Worm (Caenorhabditis elegans) whole organism, late embryonic: ENCODE measurements around the gene F52G3.1.

Experiments
- C08G9.2 ChIP-seq: sonication (generic microtip); optimal IDR thresholded peaks from 2 replicates; lab custom pipeline; 2016; ENCODE audit warnings: mild to moderate bottlenecking, missing genetic modification characterization, moderate library complexity, missing compliant biosample characterization
- C38D4.7 ChIP-seq: fragments of 200-800 bp; sonication (Bioruptor generic); optimal IDR thresholded peaks from 2 replicates; lab custom pipeline; 2018; ENCODE audit warnings: mild to moderate bottlenecking, missing genetic modification characterization, moderate library complexity, missing compliant biosample characterization
- F13H6.1 ChIP-seq: sonication (generic microtip); optimal IDR thresholded peaks from 2 replicates; lab custom pipeline; 2016; ENCODE audit warnings: missing genetic modification characterization, missing compliant biosample characterization
- K02D7.2 ChIP-seq: sonication (generic microtip); optimal IDR thresholded peaks from 2 replicates; lab custom pipeline; 2017; ENCODE audit warnings: mild to moderate bottlenecking, missing genetic modification characterization, missing compliant biosample characterization
- K09A11.1 ChIP-seq: sonication (generic microtip); optimal IDR thresholded peaks from 2 replicates; lab custom pipeline; 2017; ENCODE audit warnings: antibody characterized with exemption, mild to moderate bottlenecking, missing genetic modification characterization, missing compliant biosample characterization; ENCODE audit not compliant: insufficient read depth
- T23F11.4 ChIP-seq: fragments of 200-800 bp; sonication (Bioruptor generic); optimal IDR thresholded peaks from 2 replicates; lab custom pipeline; 2018; ENCODE audit warnings: mild to moderate bottlenecking, missing genetic modification characterization, missing compliant biosample characterization
- ceh-14 ChIP-seq: sonication (generic microtip); optimal IDR thresholded peaks from 2 replicates; lab custom pipeline; 2016; ENCODE audit warnings: missing genotype, missing genetic modification characterization, missing compliant biosample characterization
- ceh-19 ChIP-seq: fragments of 200-800 bp; sonication (Bioruptor generic); optimal IDR thresholded peaks from 2 replicates; lab custom pipeline; 2018; ENCODE audit warnings: mild to moderate bottlenecking, missing genetic modification characterization, missing compliant biosample characterization
- ceh-22 ChIP-seq: sonication (generic microtip); optimal IDR thresholded peaks from 2 replicates; lab custom pipeline; 2017; ENCODE audit warnings: missing biosample characterization, missing genetic modification characterization
- ceh-24 ChIP-seq: sonication (generic microtip); optimal IDR thresholded peaks from 2 replicates; lab custom pipeline; 2016; ENCODE audit warnings: mild to moderate bottlenecking, missing genetic modification characterization, missing compliant biosample characterization
- ceh-31 ChIP-seq: sonication (generic microtip); optimal IDR thresholded peaks from 2 replicates; lab custom pipeline; 2016; ENCODE audit warnings: missing genetic modification characterization, missing compliant biosample characterization
- ceh-34 ChIP-seq: sonication (generic microtip); optimal IDR thresholded peaks from 2 replicates; lab custom pipeline; 2016; ENCODE audit warnings: mild to moderate bottlenecking, missing genetic modification characterization, missing compliant biosample characterization
- ceh-45 ChIP-seq: fragments of 200-800 bp; sonication (Bioruptor generic); IDR thresholded peaks from 2 replicates; pipeline ENCODE4 v1.3.6; 2022; ENCODE audit warnings: missing genetic modification reagents, missing genetic modification characterization, missing compliant biosample characterization
- ceh-48 ChIP-seq: sonication (generic microtip); optimal IDR thresholded peaks from 2 replicates; lab custom pipeline; 2016; ENCODE audit warnings: missing genetic modification characterization, inconsistent platforms, missing compliant biosample characterization
- ceh-6 ChIP-seq: fragments of 200-800 bp; sonication (Bioruptor generic); optimal IDR thresholded peaks from 2 replicates; lab custom pipeline; 2018; ENCODE audit warnings: mild to moderate bottlenecking, missing genetic modification characterization, missing compliant biosample characterization
- ceh-9 ChIP-seq: sonication (generic microtip); optimal IDR thresholded peaks from 2 replicates; lab custom pipeline; 2016; ENCODE audit warnings: mild to moderate bottlenecking, missing genetic modification characterization, inconsistent platforms, missing compliant biosample characterization
- dmd-4 ChIP-seq: sonication (generic microtip); optimal IDR thresholded peaks from 2 replicates; lab custom pipeline; 2016; ENCODE audit warnings: borderline replicate concordance, missing genetic modification characterization, missing compliant biosample characterization
- dve-1 ChIP-seq: sonication (generic microtip); optimal IDR thresholded peaks from 2 replicates; lab custom pipeline; 2017; ENCODE audit warnings: antibody characterized with exemption, mild to moderate bottlenecking, missing genetic modification characterization, missing compliant biosample characterization
- elt-2 ChIP-seq: sonication (generic microtip); optimal IDR thresholded peaks from 2 replicates; lab custom pipeline; 2016; ENCODE audit warnings: missing genetic modification reagents, missing genetic modification characterization, missing compliant biosample characterization
- eyg-1 ChIP-seq: sonication (generic microtip); optimal IDR thresholded peaks from 2 replicates; lab custom pipeline; 2016; ENCODE audit warnings: missing genotype, missing genetic modification characterization, missing compliant biosample characterization
- fkh-10 ChIP-seq: fragments of 150-350 bp; optimal IDR thresholded peaks from 2 replicates; lab custom pipeline; 2014; ENCODE audit warnings: missing biosample characterization, missing genetic modification reagents, missing genetic modification characterization
- gmeb-2 ChIP-seq: sonication (generic microtip); optimal IDR thresholded peaks from 2 replicates; lab custom pipeline; 2016; ENCODE audit warnings: missing genetic modification characterization, inconsistent platforms, missing compliant biosample characterization
- hlh-13 ChIP-seq: fragments of 200-800 bp; sonication (Bioruptor generic); optimal IDR thresholded peaks from 2 replicates; lab custom pipeline; 2018; ENCODE audit warnings: mild to moderate bottlenecking, missing genetic modification characterization, missing compliant biosample characterization
- hlh-15 ChIP-seq: sonication (generic microtip); optimal IDR thresholded peaks from 2 replicates; lab custom pipeline; 2016; ENCODE audit warnings: missing genetic modification characterization, missing compliant biosample characterization
- hlh-30 ChIP-seq: sonication (generic microtip); optimal IDR thresholded peaks from 2 replicates; lab custom pipeline; 2017; ENCODE audit warnings: antibody characterized with exemption, missing genetic modification characterization, missing compliant biosample characterization; ENCODE audit not compliant: insufficient read depth
- lim-6 ChIP-seq: sonication (generic microtip); optimal IDR thresholded peaks from 2 replicates; lab custom pipeline; 2016; ENCODE audit warnings: missing genetic modification characterization, missing compliant biosample characterization
- nfya-1 ChIP-seq: sonication (generic microtip); optimal IDR thresholded peaks from 2 replicates; lab custom pipeline; 2017; ENCODE audit warnings: missing genetic modification characterization, mild to moderate bottlenecking, missing compliant biosample characterization, antibody characterized with exemption, moderate library complexity
- nhr-11 ChIP-seq: fragments of 150-350 bp; optimal IDR thresholded peaks from 2 replicates; lab custom pipeline; 2014; ENCODE audit warnings: missing biosample characterization, missing genetic modification characterization
- odd-2 ChIP-seq: sonication (generic microtip); optimal IDR thresholded peaks from 2 replicates; lab custom pipeline; 2017; ENCODE audit warnings: antibody characterized with exemption, mild to moderate bottlenecking, missing genetic modification characterization, missing compliant biosample characterization
- pag-3 ChIP-seq: sonication (generic microtip); optimal IDR thresholded peaks from 2 replicates; lab custom pipeline; 2016; ENCODE audit warnings: missing compliant biosample characterization, missing genetic modification characterization, borderline replicate concordance
- pax-1 ChIP-seq: fragments of 150-350 bp; optimal IDR thresholded peaks from 2 replicates; lab custom pipeline; 2014; ENCODE audit warnings: missing biosample characterization, missing genetic modification characterization
- pros-1 ChIP-seq: fragments of 150-350 bp; optimal IDR thresholded peaks from 2 replicates; lab custom pipeline; 2014; ENCODE audit warnings: missing biosample characterization, missing genetic modification reagents, missing genetic modification characterization
- rnt-1 ChIP-seq: sonication (generic microtip); optimal IDR thresholded peaks from 2 replicates; lab custom pipeline; 2016; ENCODE audit warnings: missing genetic modification characterization, missing compliant biosample characterization
- sdc-2 ChIP-seq: sonication (generic microtip); optimal IDR thresholded peaks from 2 replicates; lab custom pipeline; 2016; ENCODE audit warnings: missing genotype, missing genetic modification characterization, missing compliant biosample characterization
- syd-9 ChIP-seq: sonication (generic microtip); optimal IDR thresholded peaks from 2 replicates; lab custom pipeline; 2016; ENCODE audit warnings: mild to moderate bottlenecking, missing genetic modification characterization, moderate library complexity, missing compliant biosample characterization
- tbx-2 ChIP-seq: sonication (generic microtip); optimal IDR thresholded peaks from 2 replicates; lab custom pipeline; 2016; ENCODE audit warnings: missing genetic modification characterization, missing compliant biosample characterization
- tbx-7 ChIP-seq: sonication (generic microtip); optimal IDR thresholded peaks from 2 replicates; lab custom pipeline; 2016; ENCODE audit warnings: missing genotype, missing genetic modification characterization, missing compliant biosample characterization
- ttx-3 ChIP-seq: sonication (generic microtip); optimal IDR thresholded peaks from 2 replicates; lab custom pipeline; 2016; ENCODE audit warnings: missing genetic modification reagents, missing genetic modification characterization, missing compliant biosample characterization
- unc-3 ChIP-seq, 2 experiments: fragments of 200-800 bp in 1 of 2; sonication (Bioruptor generic) in 1 of 2; sonication (generic microtip) in 1 of 2; conservative IDR thresholded peaks in 1 of 2; optimal IDR thresholded peaks in 1 of 2; 2 replicates each; pipeline versions ENCODE4 v1.3.6 to Lab custom; 2016 to 2022; ENCODE audit warnings: missing compliant biosample characterization in 2 of 2, missing genetic modification characterization in 2 of 2, missing genetic modification reagents in 1 of 2
- unc-42 ChIP-seq: sonication (generic microtip); optimal IDR thresholded peaks from 2 replicates; lab custom pipeline; 2016; ENCODE audit warnings: missing genotype, missing genetic modification characterization, missing compliant biosample characterization
- unc-86 ChIP-seq: sonication (generic microtip); optimal IDR thresholded peaks from 2 replicates; lab custom pipeline; 2016; ENCODE audit warnings: missing genetic modification characterization, missing compliant biosample characterization
- ztf-16 ChIP-seq: sonication (generic microtip); optimal IDR thresholded peaks from 2 replicates; lab custom pipeline; 2017; ENCODE audit warnings: missing genetic modification characterization, missing compliant biosample characterization

The F52G3.1 gene

DNA sequence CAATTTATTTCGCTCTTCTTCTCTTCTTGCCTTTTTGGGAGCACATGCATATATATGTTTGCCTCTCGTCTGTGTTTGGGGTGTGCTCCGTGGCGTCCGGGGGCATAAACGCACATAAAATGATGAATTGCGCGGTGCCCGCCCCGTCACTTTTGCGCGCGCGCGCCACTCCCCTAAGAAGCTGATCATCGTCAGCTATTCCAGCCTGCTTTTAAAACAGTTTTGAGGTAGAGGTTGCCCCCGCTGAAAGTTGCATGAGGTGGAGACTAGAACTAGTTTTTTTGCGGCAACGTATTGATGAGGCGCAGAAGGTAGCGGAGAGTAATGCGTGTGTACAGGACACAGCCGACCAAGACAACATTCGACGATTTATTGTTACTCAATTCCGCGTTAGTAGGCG is 36.0 kb downstream of the F52G3.1 start:
- TF ChIP-seq pag-3, result no peak
- no peak for TF ChIP-seq nhr-11
- no peak for TF ChIP-seq ztf-16
- no peak for TF ChIP-seq odd-2
- no peak for TF ChIP-seq eyg-1 (tag; lab: Kevin White, UChicago)
- TF ChIP-seq unc-3 (GFP tag; conservative IDR thresholded peaks at IDR 0.05; lab: Robert Waterston, UW), result 0 out of 2 replicates have a peak, but pooled peaks have one; percentile 36
- TF ChIP-seq unc-3 (tag; optimal IDR thresholded peaks at IDR 0.05; lab: Kevin White, UChicago), result no peak

DNA sequence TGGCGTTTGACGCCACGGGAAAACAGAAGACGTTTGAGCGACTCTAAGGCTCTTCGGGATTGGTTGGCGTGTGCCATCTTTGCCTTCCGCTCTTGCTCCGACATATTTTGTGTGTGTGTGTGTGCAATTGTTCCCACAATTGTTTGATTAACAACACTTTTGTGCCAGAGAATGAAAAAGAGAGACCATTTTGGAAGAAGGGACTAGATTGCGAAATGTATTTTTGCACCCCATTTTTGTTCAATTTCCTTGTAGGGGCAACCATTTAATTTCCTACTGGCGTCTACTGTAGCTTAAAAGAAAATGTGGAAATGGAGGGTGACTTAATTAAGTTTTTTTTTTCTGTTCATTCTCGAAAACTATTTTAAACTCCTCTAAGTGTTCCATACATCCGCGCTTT is 38.5 kb downstream of the F52G3.1 start:
- TF ChIP-seq elt-2 (tag; lab: Kevin White, UChicago), result no peak
- TF ChIP-seq K09A11.1, result no peak
- TF ChIP-seq F13H6.1 (tag; lab: Kevin White, UChicago), result no peak
- TF ChIP-seq ttx-3, result no peak
- 0 out of 2 replicates have a peak, but pooled peaks have one; percentile 36 for TF ChIP-seq ceh-45 (GFP tag; lab: Robert Waterston, UW)
- peak; percentile 5 for TF ChIP-seq unc-42 (tag; lab: Kevin White, UChicago)
- TF ChIP-seq nfya-1 (tag; lab: Kevin White, UChicago), result no peak
- TF ChIP-seq ceh-34 (tag; lab: Kevin White, UChicago), result peak; percentile 21

DNA sequence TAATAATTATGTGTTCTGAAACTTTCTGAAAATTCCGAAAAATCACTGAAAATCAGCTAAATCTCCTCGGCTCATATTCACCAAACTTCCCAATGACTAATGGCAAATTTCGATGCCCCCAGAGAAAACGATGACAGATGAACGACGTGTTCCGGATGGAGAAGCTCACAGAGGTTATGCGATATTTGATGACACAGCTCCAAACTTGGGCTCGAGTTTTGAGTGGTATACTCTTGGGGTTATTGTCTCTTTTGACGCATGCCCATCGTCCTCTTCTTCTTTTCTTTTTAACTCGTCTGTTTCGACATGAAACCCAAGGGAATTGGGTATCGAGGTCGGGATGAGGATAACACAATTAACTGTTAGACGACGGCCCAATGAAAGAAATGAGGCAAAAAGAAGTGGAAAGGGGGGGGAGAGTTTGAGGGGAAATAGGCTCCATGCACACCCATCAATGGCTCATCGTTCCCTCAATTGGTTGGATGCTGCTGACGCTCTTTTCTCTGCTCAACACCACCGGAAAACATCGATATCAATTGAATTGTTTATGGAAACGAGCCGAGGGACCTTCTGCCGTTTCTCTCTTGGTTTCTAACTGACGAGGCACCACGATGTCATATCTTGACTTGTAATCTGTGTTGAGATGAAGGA is 39.9 kb downstream of the F52G3.1 start:
- TF ChIP-seq ceh-14 (tag; lab: Kevin White, UChicago) (peak; percentile 52), elt-2 (tag; lab: Kevin White, UChicago) (no peak), ceh-31 (tag; lab: Kevin White, UChicago) (peak; percentile 26), unc-42 (tag; lab: Kevin White, UChicago) (peak; percentile 92), unc-3 (GFP tag; conservative IDR thresholded peaks at IDR 0.05; lab: Robert Waterston, UW) (peak; percentile 66), unc-3 (tag; optimal IDR thresholded peaks at IDR 0.05; lab: Kevin White, UChicago) (peak; percentile 98), ceh-24 (tag; lab: Kevin White, UChicago) (no peak), tbx-7 (tag; lab: Kevin White, UChicago) (no peak), gmeb-2 (no peak), nfya-1 (tag; lab: Kevin White, UChicago) (peak; percentile 1), dve-1 (tag; lab: Kevin White, UChicago) (no peak)

- TF ChIP-seq C38D4.7 (GFP tag; lab: Kevin White, UChicago) (no peak), ceh-9 (tag; lab: Kevin White, UChicago) (no peak), ceh-19 (GFP tag; lab: Kevin White, UChicago) (no peak), ceh-6 (GFP tag; lab: Kevin White, UChicago) (no peak), ceh-34 (tag; lab: Kevin White, UChicago) (no peak), K09A11.1 (no peak), rnt-1 (tag; lab: Kevin White, UChicago) (no peak), ceh-31 (tag; lab: Kevin White, UChicago) (no peak), lim-6 (tag; lab: Kevin White, UChicago) (no peak), C08G9.2 (tag; lab: Kevin White, UChicago) (no peak), syd-9 (no peak), odd-2 (no peak), pax-1 (tag; lab: Kevin White, UChicago) (no peak), hlh-15 (tag; lab: Kevin White, UChicago) (no peak), pros-1 (tag; lab: Kevin White, UChicago) (no peak), F13H6.1 (tag; lab: Kevin White, UChicago) (no peak), sdc-2 (no peak), nhr-11 (no peak)
These were observed 43.2 kb downstream of the F52G3.1 start for ce11 chrX:17006843-17007242.

DNA sequence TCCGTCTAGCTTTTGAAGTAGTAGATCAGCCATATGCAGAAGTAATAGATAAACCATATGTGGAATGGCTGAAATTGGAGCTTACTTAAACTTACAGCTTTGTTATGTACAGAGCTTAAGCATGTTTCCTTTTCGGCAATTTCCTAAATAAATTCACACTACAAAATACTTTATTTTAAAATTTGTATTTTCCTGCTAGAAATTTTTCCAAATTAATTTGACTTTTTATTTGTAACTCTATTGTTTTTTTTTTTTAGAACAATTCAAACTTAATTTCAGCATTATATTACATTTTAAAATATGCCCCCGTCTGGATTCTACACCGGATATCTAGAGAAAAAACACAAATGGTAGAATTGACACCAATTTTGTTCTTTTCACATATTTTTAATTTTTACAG is 49.5 kb downstream of the F52G3.1 start, which contains the start of gene F35B3.3:
F35B3.3 (plus strand) TSS at position 301 of the 400 bp plus-strand sequence.
- no peak for TF ChIP-seq K02D7.2 (tag; lab: Kevin White, UChicago)
- TF ChIP-seq unc-3 (GFP tag; conservative IDR thresholded peaks at IDR 0.05; lab: Robert Waterston, UW), result no peak
- no peak for TF ChIP-seq unc-3 (tag; optimal IDR thresholded peaks at IDR 0.05; lab: Kevin White, UChicago)
- no peak for TF ChIP-seq rnt-1 (tag; lab: Kevin White, UChicago)
- no peak for TF ChIP-seq hlh-30 (tag; lab: Kevin White, UChicago)
- TF ChIP-seq gmeb-2, result no peak
- TF ChIP-seq ceh-31 (tag; lab: Kevin White, UChicago), result no peak
- no peak for TF ChIP-seq T23F11.4 (GFP tag; lab: Kevin White, UChicago)
- no peak for TF ChIP-seq fkh-10
- no peak for TF ChIP-seq tbx-2
- no peak for TF ChIP-seq odd-2
- no peak for TF ChIP-seq ceh-22 (tag; lab: Kevin White, UChicago)
- TF ChIP-seq hlh-13 (GFP tag; lab: Kevin White, UChicago), result no peak
- no peak for TF ChIP-seq ceh-48 (tag; lab: Kevin White, UChicago)
- no peak for TF ChIP-seq ceh-19 (GFP tag; lab: Kevin White, UChicago)
- no peak for TF ChIP-seq dmd-4
- no peak for TF ChIP-seq unc-86 (tag; lab: Kevin White, UChicago)
- no peak for TF ChIP-seq ceh-24 (tag; lab: Kevin White, UChicago)
